Fruit fly (Drosophila melanogaster): ENCODE measurements around the gene Ada.

Gene Ada

dm6 chr3R:9055119-9056105, 9.6 kb upstream of the Ada start (continued):
- peak; percentile 54 for TF ChIP-seq CG17186 (GFP tag; optimal IDR thresholded peaks at IDR 0.05)
- TF ChIP-seq mam (GFP tag; optimal IDR thresholded peaks at IDR 0.05), result peak; percentile 74
- TF ChIP-seq slp2 (GFP tag; optimal IDR thresholded peaks at IDR 0.05), result peak; percentile 33
- TF ChIP-seq gem (tag; optimal IDR thresholded peaks at IDR 0.05), result peak; percentile 97
- no peak for TF ChIP-seq esg (GFP tag; conservative IDR thresholded peaks at IDR 0.05)
- peak; percentile 94 for TF ChIP-seq oc (tag; optimal IDR thresholded peaks at IDR 0.05)
- peak; percentile 97 for TF ChIP-seq PHDP (tag; optimal IDR thresholded peaks at IDR 0.05)
- peak; percentile 28 for TF ChIP-seq Mes4 (GFP tag; optimal IDR thresholded peaks at IDR 0.05)
- peak; percentile 88 for TF ChIP-seq CG6683 (GFP tag; optimal IDR thresholded peaks at IDR 0.05)
- TF ChIP-seq disco-r (GFP tag; optimal IDR thresholded peaks at IDR 0.05), result peak; percentile 67
- no peak for TF ChIP-seq CG32772 (GFP tag; IDR thresholded peaks at IDR 0.05)
- peak; percentile 94 for TF ChIP-seq bcd (GFP tag; optimal IDR thresholded peaks at IDR 0.05)
- TF ChIP-seq CG17912 (GFP tag; optimal IDR thresholded peaks at IDR 0.05), result no peak
- TF ChIP-seq Doc2 (GFP tag; IDR thresholded peaks at IDR 0.05), result no peak

- no peak for TF ChIP-seq insv (GFP tag; optimal IDR thresholded peaks at IDR 0.05)
- no peak for TF ChIP-seq pho (GFP tag; optimal IDR thresholded peaks at IDR 0.05)
- TF ChIP-seq CG10462 (GFP tag; optimal IDR thresholded peaks at IDR 0.05), result no peak
- TF ChIP-seq Hmr (GFP tag; optimal IDR thresholded peaks at IDR 0.05), result no peak
- TF ChIP-seq jing (GFP tag; optimal IDR thresholded peaks at IDR 0.05), result no peak
- peak; percentile 21 for TF ChIP-seq cg (GFP tag; optimal IDR thresholded peaks at IDR 0.05)
- TF ChIP-seq CG14667 (GFP tag; IDR thresholded peaks at IDR 0.05), result no peak
- no peak for TF ChIP-seq CG11093 (GFP tag; IDR thresholded peaks at IDR 0.05)
- peak; percentile 4 for TF ChIP-seq Asciz (GFP tag; optimal IDR thresholded peaks at IDR 0.05)
- no peak for TF ChIP-seq nau (GFP tag; optimal IDR thresholded peaks at IDR 0.05)
- no peak for TF ChIP-seq kay (GFP tag; optimal IDR thresholded peaks at IDR 0.05)
- peak; percentile 14 for TF ChIP-seq fd3F (GFP tag; optimal IDR thresholded peaks at IDR 0.05)
- TF ChIP-seq Ets65A (GFP tag), result peak; percentile 47
- no peak for TF ChIP-seq CG2120 (GFP tag; optimal IDR thresholded peaks at IDR 0.05)
- no peak for TF ChIP-seq Hr51 (GFP tag; optimal IDR thresholded peaks at IDR 0.05)
- peak; percentile 8 for TF ChIP-seq trem (tag; optimal IDR thresholded peaks at IDR 0.05)
- TF ChIP-seq BEAF-32 (GFP tag; optimal IDR thresholded peaks at IDR 0.05), result no peak
- no peak for TF ChIP-seq CG11085 (GFP tag; IDR thresholded peaks at IDR 0.05)
- TF ChIP-seq pros (GFP tag; optimal IDR thresholded peaks at IDR 0.05), result peak; percentile 77
- TF ChIP-seq CG15479 (GFP tag; optimal IDR thresholded peaks at IDR 0.05), result peak; percentile 7
- TF ChIP-seq bsh (GFP tag; optimal IDR thresholded peaks at IDR 0.05), result peak in 1 of 2 experiments; percentile 73
- peak in 1 of 2 experiments; percentile 33 for TF ChIP-seq Pdp1 (GFP tag; optimal IDR thresholded peaks at IDR 0.05)
- TF ChIP-seq H2.0 (GFP tag; IDR thresholded peaks at IDR 0.05), result no peak
- peak; percentile 88 for TF ChIP-seq nom (GFP tag; optimal IDR thresholded peaks at IDR 0.05)
- no peak for TF ChIP-seq CHES-1-like (GFP tag; optimal IDR thresholded peaks at IDR 0.05)
- TF ChIP-seq exex (tag; optimal IDR thresholded peaks at IDR 0.05), result no peak
- TF ChIP-seq Sin3A (optimal IDR thresholded peaks at IDR 0.05), result no peak
- TF ChIP-seq ash1 (GFP tag; optimal IDR thresholded peaks at IDR 0.05), result no peak
- no peak for TF ChIP-seq Nf-YB (GFP tag; optimal IDR thresholded peaks at IDR 0.05)
- peak; percentile 92 for TF ChIP-seq ewg (GFP tag; optimal IDR thresholded peaks at IDR 0.05)
- peak; percentile 7 for TF ChIP-seq CG1792 (GFP tag; optimal IDR thresholded peaks at IDR 0.05)
- TF ChIP-seq ssp (GFP tag; IDR thresholded peaks at IDR 0.05), result no peak
- TF ChIP-seq fd96Cb (tag; optimal IDR thresholded peaks at IDR 0.05), result no peak
Observed at dm6 chr3R:9056409-9057031, 8.5 kb upstream of the Ada start.
